Worm (Caenorhabditis elegans): ENCODE results near the gene F21C10.13.

- TF ChIP-seq lin-13 (GFP tag; optimal IDR thresholded peaks at IDR 0.05) (no peak), nhr-11 (tag; optimal IDR thresholded peaks at IDR 0.05) (no peak), unc-62 (GFP tag; optimal IDR thresholded peaks at IDR 0.05 in 1 of 2) (no peak), unc-62 (tag; optimal IDR thresholded peaks at IDR 0.05) (no peak), pha-4 (GFP tag; IDR thresholded peaks at IDR 0.05) (no peak), pha-4 (tag; optimal IDR thresholded peaks at IDR 0.05) (no peak), zip-11 (GFP tag; IDR thresholded peaks at IDR 0.05) (no peak), ama-1 (optimal IDR thresholded peaks at IDR 0.05) (no peak), mdl-1 (tag; optimal IDR thresholded peaks at IDR 0.05) (no peak)
Measured at ce11 chrV:9152339-9152738, 30.2 kb downstream of the F21C10.13 start.
